Worm (Caenorhabditis elegans) whole organism, L4 larva: ENCODE measurements around the gene srh-276.

ENCODE experiments used
- F26F4.8 ChIP-seq: fragments of 200-800 bp; sonication (Bioruptor generic); conservative IDR thresholded peaks from 2 replicates; pipeline ENCODE4 v1.3.6; 2022; ENCODE audit warnings: missing genetic modification characterization, missing compliant biosample characterization
- Y48G9A.11 ChIP-seq: fragments of 200-800 bp; sonication (Bioruptor generic); IDR thresholded peaks from 2 replicates; pipeline ENCODE4 v1.3.6; 2022; ENCODE audit warnings: missing genetic modification reagents, missing genetic modification characterization, missing compliant biosample characterization
- Y75B8A.6 ChIP-seq: fragments of 200-800 bp; sonication (Bioruptor generic); IDR thresholded peaks from 2 replicates; pipeline ENCODE4 v1.3.6; 2022; ENCODE audit warnings: missing genetic modification reagents, missing genetic modification characterization, missing compliant biosample characterization
- ZK546.5 ChIP-seq, 2 experiments: sonication (generic microtip); optimal IDR thresholded peaks; 2 replicates each; lab custom pipeline; 2017; ENCODE audit warnings: missing biosample characterization in 2 of 2, missing genetic modification characterization in 2 of 2
- aha-1 ChIP-seq: fragments of 150-350 bp; peaks from one replicate; lab custom pipeline; 2014; ENCODE audit warnings: missing biosample characterization, missing genetic modification characterization
- aly-2 ChIP-seq: sonication (generic microtip); optimal IDR thresholded peaks from 2 replicates; lab custom pipeline; 2018; ENCODE audit warnings: missing biosample characterization, missing genetic modification characterization
- ama-1 ChIP-seq: fragments of 150-350 bp; optimal IDR thresholded peaks from 2 replicates; lab custom pipeline; 2014; ENCODE audit warnings: inconsistent platforms, mixed read lengths
- attf-4 ChIP-seq: sonication (generic microtip); optimal IDR thresholded peaks from 3 replicates; lab custom pipeline; 2017; ENCODE audit warnings: missing biosample characterization, missing genetic modification characterization
- ceh-20 ChIP-seq: fragments of 200-800 bp; sonication (Bioruptor generic); IDR thresholded peaks from 2 replicates; pipeline ENCODE4 v1.3.6; 2022; ENCODE audit warnings: missing genetic modification reagents, missing genetic modification characterization, missing compliant biosample characterization
- ces-1 ChIP-seq: fragments of 150-350 bp; sonication (generic microtip); optimal IDR thresholded peaks from 4 replicates; lab custom pipeline; 2014; ENCODE audit warnings: missing biosample characterization, missing genetic modification reagents, missing genetic modification characterization
- ctbp-1 ChIP-seq: fragments of 200-800 bp; sonication (Bioruptor generic); IDR thresholded peaks from 2 replicates; pipeline ENCODE4 v1.3.6; 2022; ENCODE audit warnings: missing genetic modification reagents, missing genetic modification characterization, missing compliant biosample characterization
- daf-16 ChIP-seq, 3 experiments: sonication (generic microtip); optimal IDR thresholded peaks; 2 replicates each; lab custom pipeline; 2016 to 2017; ENCODE audit warnings: missing genetic modification characterization in 3 of 3, missing genetic modification reagents in 3 of 3, mild to moderate bottlenecking in 2 of 3, missing compliant biosample characterization in 2 of 3, missing biosample characterization in 1 of 3, moderate library complexity in 1 of 3
- dmd-9 ChIP-seq: fragments of 200-800 bp; sonication (Bioruptor generic); IDR thresholded peaks from 2 replicates; pipeline ENCODE4 v1.3.6; 2022; ENCODE audit warnings: missing genetic modification reagents, missing genetic modification characterization, missing compliant biosample characterization
- dve-1 ChIP-seq: sonication (generic microtip); optimal IDR thresholded peaks from 2 replicates; lab custom pipeline; 2017; ENCODE audit warnings: antibody characterized with exemption, mild to moderate bottlenecking, missing genetic modification characterization, missing compliant biosample characterization; ENCODE audit not compliant: insufficient read depth
- egl-43 ChIP-seq: fragments of 200-800 bp; sonication (Bioruptor generic); IDR thresholded peaks from 2 replicates; pipeline ENCODE4 v1.3.6; 2022; ENCODE audit warnings: missing genetic modification reagents, missing genetic modification characterization, missing compliant biosample characterization
- gei-8 ChIP-seq: fragments of 200-800 bp; sonication (Bioruptor generic); optimal IDR thresholded peaks from 2 replicates; lab custom pipeline; 2018; ENCODE audit warnings: mild to moderate bottlenecking, missing genetic modification characterization, missing compliant biosample characterization
- hlh-11 ChIP-seq: fragments of 200-800 bp; sonication (Bioruptor generic); optimal IDR thresholded peaks from 2 replicates; lab custom pipeline; 2018; ENCODE audit warnings: mild to moderate bottlenecking, missing genetic modification characterization, missing compliant biosample characterization
- hmg-1.1 ChIP-seq: fragments of 200-800 bp; sonication (Bioruptor generic); IDR thresholded peaks from 2 replicates; pipeline ENCODE4 v1.3.6; 2022; ENCODE audit warnings: missing genetic modification reagents, missing genetic modification characterization, missing compliant biosample characterization
- lim-7 ChIP-seq: fragments of 200-800 bp; sonication (Bioruptor generic); IDR thresholded peaks from 2 replicates; pipeline ENCODE4 v1.3.6; 2022; ENCODE audit warnings: missing genetic modification characterization, missing compliant biosample characterization
- lin-39 ChIP-seq: fragments of 150-350 bp; optimal IDR thresholded peaks from 2 replicates; lab custom pipeline; 2014; ENCODE audit warnings: missing biosample characterization, missing genetic modification reagents, missing genetic modification characterization
- madf-9 ChIP-seq: fragments of 200-800 bp; sonication (Bioruptor generic); conservative IDR thresholded peaks from 2 replicates; pipeline ENCODE4 v1.3.6; 2022; ENCODE audit warnings: missing genetic modification reagents, missing genetic modification characterization, missing compliant biosample characterization
- mdl-1 ChIP-seq, 2 experiments: fragments of 150-350 bp in 1 of 2; sonication (generic microtip) in 1 of 2; optimal IDR thresholded peaks; 2 replicates each; lab custom pipeline; 2014 to 2017; ENCODE audit warnings: missing biosample characterization in 2 of 2, missing genetic modification characterization in 2 of 2
- mxl-2 ChIP-seq: fragments of 200-800 bp; sonication (Bioruptor generic); conservative IDR thresholded peaks from 2 replicates; pipeline ENCODE4 v1.3.6; 2022; ENCODE audit warnings: missing genetic modification reagents, missing genetic modification characterization, missing compliant biosample characterization
- mxl-3 ChIP-seq: fragments of 200-800 bp; sonication (Bioruptor generic); optimal IDR thresholded peaks from 2 replicates; lab custom pipeline; 2018; ENCODE audit warnings: mild to moderate bottlenecking, missing genetic modification characterization, missing compliant biosample characterization
- nhr-10 ChIP-seq: fragments of 150-350 bp; optimal IDR thresholded peaks from 2 replicates; lab custom pipeline; 2014; ENCODE audit warnings: missing biosample characterization, missing genetic modification characterization
- nhr-102 ChIP-seq: sonication (generic microtip); optimal IDR thresholded peaks from 2 replicates; lab custom pipeline; 2016; ENCODE audit warnings: mild to moderate bottlenecking, missing genetic modification characterization, moderate library complexity, missing compliant biosample characterization
- nhr-48 ChIP-seq: sonication (generic microtip); optimal IDR thresholded peaks from 2 replicates; lab custom pipeline; 2016; ENCODE audit warnings: mild to moderate bottlenecking, missing genetic modification characterization, missing compliant biosample characterization
- nhr-6 ChIP-seq: fragments of 150-350 bp; optimal IDR thresholded peaks from 2 replicates; lab custom pipeline; 2014; ENCODE audit warnings: missing biosample characterization, missing genetic modification characterization
- nhr-76 ChIP-seq: fragments of 150-350 bp; optimal IDR thresholded peaks from 2 replicates; lab custom pipeline; 2014; ENCODE audit warnings: missing biosample characterization, missing genetic modification characterization
- nhr-77 ChIP-seq: fragments of 150-350 bp; optimal IDR thresholded peaks from 2 replicates; lab custom pipeline; 2014; ENCODE audit warnings: missing biosample characterization, missing genetic modification characterization
- rbr-2 ChIP-seq: sonication (generic microtip); optimal IDR thresholded peaks from 2 replicates; lab custom pipeline; 2016; ENCODE audit warnings: missing genotype, missing genetic modification characterization, missing compliant biosample characterization
- saeg-2 ChIP-seq: fragments of 200-800 bp; sonication (Bioruptor generic); IDR thresholded peaks from 2 replicates; pipeline ENCODE4 v1.3.6; 2022; ENCODE audit warnings: missing genetic modification reagents, missing genetic modification characterization, missing compliant biosample characterization
- set-16 ChIP-seq: fragments of 200-800 bp; sonication (Bioruptor generic); IDR thresholded peaks from 2 replicates; pipeline ENCODE4 v1.3.6; 2022; ENCODE audit warnings: missing genetic modification reagents, missing genetic modification characterization, missing compliant biosample characterization
- spr-3 ChIP-seq: fragments of 200-800 bp; sonication (Bioruptor generic); optimal IDR thresholded peaks from 2 replicates; lab custom pipeline; 2018; ENCODE audit warnings: mild to moderate bottlenecking, missing genetic modification characterization, missing compliant biosample characterization
- tag-97 ChIP-seq: fragments of 200-800 bp; sonication (Bioruptor generic); IDR thresholded peaks from 2 replicates; pipeline ENCODE4 v1.3.6; 2022; ENCODE audit warnings: missing genetic modification characterization, missing compliant biosample characterization
- tra-1 ChIP-seq: fragments of 200-800 bp; sonication (Bioruptor generic); IDR thresholded peaks from 2 replicates; pipeline ENCODE4 v1.3.6; 2022; ENCODE audit warnings: missing genetic modification reagents, missing genetic modification characterization, missing compliant biosample characterization
- unc-130 ChIP-seq: sonication (generic microtip); optimal IDR thresholded peaks from 2 replicates; lab custom pipeline; 2016; ENCODE audit warnings: missing genetic modification reagents, missing genetic modification characterization, missing compliant biosample characterization
- unc-39 ChIP-seq: sonication (generic microtip); optimal IDR thresholded peaks from 2 replicates; lab custom pipeline; 2017; ENCODE audit warnings: missing biosample characterization, missing genetic modification characterization
- unc-62 ChIP-seq, 3 experiments: fragments of 150-350 bp in 1 of 3; sonication (generic microtip); optimal IDR thresholded peaks in 2 of 3; peaks in 1 of 3; 1 replicate in 1 of 3; 2 replicates in 2 of 3; lab custom pipeline; 2014 to 2017; ENCODE audit warnings: missing biosample characterization in 3 of 3, missing genetic modification characterization in 3 of 3, missing genetic modification reagents in 3 of 3, missing genotype in 1 of 3
- zag-1 ChIP-seq: fragments of 150-350 bp; optimal IDR thresholded peaks from 2 replicates; lab custom pipeline; 2014; ENCODE audit warnings: missing biosample characterization, missing genetic modification characterization
- zfp-2 ChIP-seq: sonication (generic microtip); optimal IDR thresholded peaks from 2 replicates; lab custom pipeline; 2016; ENCODE audit warnings: mild to moderate bottlenecking, missing genetic modification characterization, missing compliant biosample characterization
- zip-11 ChIP-seq: fragments of 200-800 bp; sonication (Bioruptor generic); IDR thresholded peaks from 2 replicates; pipeline ENCODE4 v1.3.6; 2022; ENCODE audit warnings: missing genetic modification characterization, missing compliant biosample characterization
- zip-2 ChIP-seq: fragments of 150-350 bp; optimal IDR thresholded peaks from 2 replicates; lab custom pipeline; 2014; ENCODE audit warnings: missing biosample characterization, missing genetic modification characterization
- ztf-7 ChIP-seq: fragments of 150-350 bp; optimal IDR thresholded peaks from 2 replicates; lab custom pipeline; 2014; ENCODE audit warnings: missing biosample characterization, missing genetic modification characterization

The srh-276 gene

DNA sequence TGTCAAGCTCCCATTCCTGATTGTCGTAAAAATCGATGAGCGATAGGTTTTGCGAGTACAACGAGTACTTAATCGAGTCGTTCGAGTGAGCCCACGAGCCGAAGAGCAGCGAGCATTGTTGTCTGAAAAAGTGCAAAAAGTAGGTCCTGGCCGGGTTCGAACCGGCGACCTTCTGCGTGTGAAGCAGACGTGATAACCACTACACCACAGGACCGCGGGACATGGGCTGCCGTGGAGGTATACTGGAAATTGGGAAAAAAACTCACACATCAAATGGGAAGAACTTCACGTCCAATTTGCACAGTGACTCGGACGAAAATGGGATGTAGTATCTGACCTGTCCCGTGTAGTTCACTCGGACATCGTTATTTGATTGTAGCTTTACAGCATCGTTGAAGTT lies 13.8 kb upstream of the srh-276 start (continued):
- TF ChIP-seq nhr-48 (tag; lab: Kevin White, UChicago) (no peak), mxl-2 (GFP tag; lab: Robert Waterston, UW) (0 out of 2 replicates have a peak, but pooled peaks have one; percentile 36), hmg-1.1 (GFP tag; lab: Robert Waterston, UW) (peak; percentile 57; the same call in 1 of the 2 replicates), aly-2 (no peak), set-16 (GFP tag; lab: Robert Waterston, UW) (0 out of 2 replicates have a peak, but pooled peaks have one; percentile 14), nhr-77 (no peak), gei-8 (GFP tag; lab: Kevin White, UChicago) (no peak), hlh-11 (tag; lab: Kevin White, UChicago) (peak; percentile 7), unc-62 (GFP tag; optimal IDR thresholded peaks at IDR 0.05 in 1 of 2; lab: Kevin White, UChicago) (peak in 1 of 2 experiments; percentile 31), unc-62 (tag; optimal IDR thresholded peaks at IDR 0.05; lab: Kevin White, UChicago) (no peak), nhr-76 (tag; lab: Kevin White, UChicago) (no peak), dve-1 (tag; lab: Kevin White, UChicago) (peak; percentile 34), egl-43 (GFP tag; lab: Robert Waterston, UW) (peak; percentile 77), zip-11 (GFP tag; lab: Robert Waterston, UW) (no peak), rbr-2 (tag; lab: Kevin White, UChicago) (no peak), attf-4 (tag; lab: Kevin White, UChicago) (no peak), dmd-9 (GFP tag; lab: Robert Waterston, UW) (no peak), ceh-20 (GFP tag; lab: Robert Waterston, UW) (no peak), zip-2 (tag; lab: Kevin White, UChicago) (no peak), Y75B8A.6 (GFP tag; lab: Robert Waterston, UW) (no peak), unc-39 (tag; lab: Kevin White, UChicago) (no peak), ctbp-1 (no peak), spr-3 (GFP tag; lab: Kevin White, UChicago) (no peak), zag-1 (no peak), zfp-2 (tag; lab: Kevin White, UChicago) (no peak), saeg-2 (GFP tag; lab: Robert Waterston, UW) (no peak), ztf-7 (no peak), Y48G9A.11 (GFP tag; lab: Robert Waterston, UW) (peak; percentile 31; the same call in 1 of the 2 replicates), unc-130 (GFP tag; lab: Kevin White, UChicago) (no peak), tag-97 (no peak), ama-1 (lab: Kevin White, UChicago) (no peak), F26F4.8 (GFP tag; lab: Robert Waterston, UW) (no peak), lim-7 (GFP tag; lab: Robert Waterston, UW) (peak; percentile 52; the same call in 1 of the 2 replicates), mxl-3 (GFP tag; lab: Kevin White, UChicago) (no peak), ces-1 (no peak), tra-1 (GFP tag; lab: Robert Waterston, UW) (no peak), daf-16 (GFP tag; optimal IDR thresholded peaks at IDR 0.05; lab: Kevin White, UChicago) (no peak), daf-16 (tag; optimal IDR thresholded peaks at IDR 0.05; lab: Kevin White, UChicago) (no peak)
- TF ChIP-seq, all 104 proteins: peak for 18

DNA sequence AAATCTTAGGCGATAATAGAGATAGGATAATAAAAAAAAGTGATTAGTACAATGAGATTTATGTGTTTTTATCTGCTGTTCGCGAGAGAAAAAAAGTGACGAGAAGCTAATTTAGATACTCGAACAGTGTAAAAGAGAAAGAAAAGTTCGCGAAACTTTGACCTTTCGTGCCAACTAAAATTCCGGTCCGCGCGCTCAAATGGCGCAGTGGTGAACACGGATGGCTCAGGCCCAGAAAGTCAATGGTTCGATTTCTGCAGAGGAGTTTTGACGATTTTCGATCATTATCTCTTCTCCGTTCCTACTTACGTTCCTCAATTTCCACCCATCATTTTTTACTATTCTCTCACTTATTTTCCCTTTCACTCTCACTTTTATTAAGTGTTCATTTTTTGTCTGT lies 12.7 kb upstream of the srh-276 start:
- TF ChIP-seq ZK546.5 (tag; optimal IDR thresholded peaks at IDR 0.05; lab: Kevin White, UChicago): no peak
- TF ChIP-seq nhr-6 (tag; lab: Kevin White, UChicago): no peak
- TF ChIP-seq egl-43 (GFP tag; lab: Robert Waterston, UW): no peak
- TF ChIP-seq nhr-10: no peak
- no peak for TF ChIP-seq madf-9 (GFP tag; lab: Robert Waterston, UW)
- TF ChIP-seq aha-1: no peak
- no peak for TF ChIP-seq nhr-102 (tag; lab: Kevin White, UChicago)
- no peak for TF ChIP-seq hlh-11 (tag; lab: Kevin White, UChicago)
- TF ChIP-seq mdl-1 (tag; optimal IDR thresholded peaks at IDR 0.05; lab: Kevin White, UChicago): no peak
- TF ChIP-seq lin-39 (tag; lab: Kevin White, UChicago): no peak
